Fruit fly (Drosophila melanogaster): ENCODE measurements around the gene Sfp23F.

Gene Sfp23F

dm6 chr2L:3371340-3371739 is 16.2 kb downstream of the Sfp23F start:
- TF ChIP-seq CG16779 (tag; optimal IDR thresholded peaks at IDR 0.05): peak; percentile 24
- TF ChIP-seq dac (GFP tag; optimal IDR thresholded peaks at IDR 0.05): peak; percentile 51
- TF ChIP-seq CG32006 (GFP tag; optimal IDR thresholded peaks at IDR 0.05): peak; percentile 78
- TF ChIP-seq Hr4 (GFP tag; optimal IDR thresholded peaks at IDR 0.05): peak; percentile 43
- TF ChIP-seq CG10669 (GFP tag; optimal IDR thresholded peaks at IDR 0.05): peak; percentile 29
- TF ChIP-seq CG8119 (GFP tag; IDR thresholded peaks at IDR 0.05): peak; percentile 60; the same call in 1 of the 3 replicates
- TF ChIP-seq fd59A (GFP tag; optimal IDR thresholded peaks at IDR 0.05): peak; percentile 12
- peak; percentile 20 for TF ChIP-seq Ets96B (tag; optimal IDR thresholded peaks at IDR 0.05)
- no peak for TF ChIP-seq Hr39 (GFP tag; optimal IDR thresholded peaks at IDR 0.05)
- TF ChIP-seq CG6276 (GFP tag; optimal IDR thresholded peaks at IDR 0.05): peak; percentile 37
- TF ChIP-seq CG15336 (GFP tag; IDR thresholded peaks at IDR 0.05): peak; percentile 59
- TF ChIP-seq Gug (GFP tag; IDR thresholded peaks at IDR 0.05): peak; percentile 68
- TF ChIP-seq Eip78C (GFP tag): peak; percentile 38
- peak; percentile 0 for TF ChIP-seq Eip75B (GFP tag; optimal IDR thresholded peaks at IDR 0.05)
- peak; percentile 53; the same call in 1 of the 2 replicates for TF ChIP-seq CG11294 (GFP tag; IDR thresholded peaks at IDR 0.05)
- TF ChIP-seq svp (GFP tag): peak; percentile 19
- no peak for TF ChIP-seq CG10631 (GFP tag; optimal IDR thresholded peaks at IDR 0.05)
- TF ChIP-seq CG4318 (GFP tag; optimal IDR thresholded peaks at IDR 0.05): peak; percentile 32
- TF ChIP-seq CG1621 (tag; optimal IDR thresholded peaks at IDR 0.05): no peak
- no peak for TF ChIP-seq achi (GFP tag; optimal IDR thresholded peaks at IDR 0.05)
- peak; percentile 62 for TF ChIP-seq CG6163 (GFP tag; IDR thresholded peaks at IDR 0.05)

- TF ChIP-seq dac (GFP tag; optimal IDR thresholded peaks at IDR 0.05) (no peak), Eip78C (GFP tag) (no peak), CG4318 (GFP tag; optimal IDR thresholded peaks at IDR 0.05) (no peak), Sox102F (GFP tag; optimal IDR thresholded peaks at IDR 0.05) (no peak)
These were observed 16.6 kb downstream of the Sfp23F start for dm6 chr2L:3370920-3371319.

- peak; percentile 97 for TF ChIP-seq svp (GFP tag)
- no peak for TF ChIP-seq CG31627 (GFP tag; optimal IDR thresholded peaks at IDR 0.05)
These were observed 17.7 kb downstream of the Sfp23F start for dm6 chr2L:3369822-3370221.

- TF ChIP-seq fkh (GFP tag; optimal IDR thresholded peaks at IDR 0.05) (peak; percentile 17), Smox (GFP tag; optimal IDR thresholded peaks at IDR 0.05) (no peak), Lpt (GFP tag; optimal IDR thresholded peaks at IDR 0.05) (no peak), CG6163 (GFP tag; IDR thresholded peaks at IDR 0.05) (no peak), CG8632 (GFP tag; optimal IDR thresholded peaks at IDR 0.05) (peak; percentile 1), topi (GFP tag; optimal IDR thresholded peaks at IDR 0.05) (no peak), CG11294 (GFP tag; IDR thresholded peaks at IDR 0.05) (no peak), salr (GFP tag; optimal IDR thresholded peaks at IDR 0.05) (no peak), vri (GFP tag; optimal IDR thresholded peaks at IDR 0.05) (peak; percentile 17), svp (GFP tag) (peak; percentile 8)
These were observed 18.4 kb downstream of the Sfp23F start for dm6 chr2L:3369083-3369653.

dm6 chr2L:3368425-3368824 is 19.1 kb downstream of the Sfp23F start:
- TF ChIP-seq acj6 (GFP tag; optimal IDR thresholded peaks at IDR 0.05): no peak
- no peak for TF ChIP-seq CG11762 (GFP tag; optimal IDR thresholded peaks at IDR 0.05; ENCODE audit: insufficient read depth)
- no peak for TF ChIP-seq CG34406 (GFP tag; optimal IDR thresholded peaks at IDR 0.05)
- TF ChIP-seq CG10669 (GFP tag; optimal IDR thresholded peaks at IDR 0.05): no peak
- TF ChIP-seq cyc (GFP tag; optimal IDR thresholded peaks at IDR 0.05): no peak
- TF ChIP-seq Sox14 (GFP tag; optimal IDR thresholded peaks at IDR 0.05): no peak
- TF ChIP-seq lz (GFP tag; optimal IDR thresholded peaks at IDR 0.05): no peak
- no peak for TF ChIP-seq Gug (GFP tag; IDR thresholded peaks at IDR 0.05)
- TF ChIP-seq Hr38 (GFP tag; optimal IDR thresholded peaks at IDR 0.05): no peak
- no peak for TF ChIP-seq Eip75B (GFP tag; optimal IDR thresholded peaks at IDR 0.05)
- TF ChIP-seq CG6792 (GFP tag; optimal IDR thresholded peaks at IDR 0.05): no peak
- no peak for TF ChIP-seq Blimp-1 (GFP tag; optimal IDR thresholded peaks at IDR 0.05)
- no peak for TF ChIP-seq Ets96B (tag; optimal IDR thresholded peaks at IDR 0.05)
- TF ChIP-seq CG6276 (GFP tag; optimal IDR thresholded peaks at IDR 0.05): no peak
- TF ChIP-seq CG3032 (tag; optimal IDR thresholded peaks at IDR 0.05): no peak
- TF ChIP-seq CG9139 (GFP tag; optimal IDR thresholded peaks at IDR 0.05): no peak
- no peak for TF ChIP-seq CG8319 (GFP tag; optimal IDR thresholded peaks at IDR 0.05)

Data from whole organism, prepupa.